Worm (Caenorhabditis elegans) whole organism, midembryonic: ENCODE data around the gene K07E8.6.
A peak's percentile ranks its signal among the peaks of the same experiment; 100 is the strongest.

Experiments
- T22C8.4 ChIP-seq: fragments of 200-800 bp; sonication (Bioruptor generic); IDR thresholded peaks from 2 replicates; pipeline ENCODE4 v1.3.6; 2022; ENCODE audit warnings: missing genetic modification characterization, missing compliant biosample characterization
- cog-1 ChIP-seq: sonication (generic microtip); optimal IDR thresholded peaks from 2 replicates; lab custom pipeline; 2016; ENCODE audit warnings: missing genetic modification characterization, missing compliant biosample characterization
- flt-1 ChIP-seq: fragments of 200-800 bp; sonication (Bioruptor generic); IDR thresholded peaks from 2 replicates; pipeline ENCODE4 v1.3.6; 2022; ENCODE audit warnings: missing genetic modification characterization, missing compliant biosample characterization
- klf-2 ChIP-seq: fragments of 200-800 bp; sonication (Bioruptor generic); conservative IDR thresholded peaks from 2 replicates; pipeline ENCODE4 v1.3.6; 2022; ENCODE audit warnings: missing genetic modification reagents, missing genetic modification characterization, missing compliant biosample characterization
- med-1 ChIP-seq: sonication (generic microtip); optimal IDR thresholded peaks from 2 replicates; lab custom pipeline; 2017; ENCODE audit warnings: missing genetic modification characterization, mild to moderate bottlenecking, missing compliant biosample characterization, antibody characterized with exemption, missing genetic modification reagents; ENCODE audit not compliant: insufficient read depth
- ref-1 ChIP-seq: fragments of 200-800 bp; sonication (Bioruptor generic); conservative IDR thresholded peaks from 2 replicates; pipeline ENCODE4 v1.3.6; 2022; ENCODE audit warnings: missing genetic modification reagents, missing genetic modification characterization, missing compliant biosample characterization
- tab-1 ChIP-seq: fragments of 200-800 bp; sonication (Bioruptor generic); IDR thresholded peaks from 2 replicates; pipeline ENCODE4 v1.3.6; 2022; ENCODE audit warnings: missing genetic modification characterization, missing compliant biosample characterization
- ztf-23 ChIP-seq: fragments of 200-800 bp; sonication (Bioruptor generic); IDR thresholded peaks from 2 replicates; pipeline ENCODE4 v1.3.6; 2022; ENCODE audit warnings: missing genetic modification reagents, missing genetic modification characterization, missing compliant biosample characterization
- ztf-29 ChIP-seq: fragments of 200-800 bp; sonication (Bioruptor generic); IDR thresholded peaks from 2 replicates; pipeline ENCODE4 v1.3.6; 2022; ENCODE audit warnings: missing genetic modification reagents, missing genetic modification characterization, missing compliant biosample characterization

The K07E8.6 gene

ce11 chrII:671025-671424, 31.7 kb upstream of the K07E8.6 start, which contains the start of gene sri-46:
Gene sri-46, minus strand, starts transcription at chrII:671125.
- TF ChIP-seq T22C8.4: no peak
- TF ChIP-seq ref-1: no peak
- no peak for TF ChIP-seq cog-1 (tag; lab: Kevin White, UChicago)
- no peak for TF ChIP-seq med-1 (GFP tag; lab: Kevin White, UChicago)
- TF ChIP-seq flt-1: no peak
- TF ChIP-seq klf-2 (GFP tag; lab: Robert Waterston, UW): no peak
- no peak for TF ChIP-seq ztf-29 (GFP tag; lab: Robert Waterston, UW)
- no peak for TF ChIP-seq tab-1
- TF ChIP-seq ztf-23 (GFP tag; lab: Robert Waterston, UW): no peak

ce11 chrII:667864-668263, 28.5 kb upstream of the K07E8.6 start:
- TF ChIP-seq T22C8.4: no peak
- no peak for TF ChIP-seq ztf-29 (GFP tag; lab: Robert Waterston, UW)
- TF ChIP-seq ref-1: no peak
- TF ChIP-seq flt-1: no peak
- no peak for TF ChIP-seq klf-2 (GFP tag; lab: Robert Waterston, UW)
- no peak for TF ChIP-seq med-1 (GFP tag; lab: Kevin White, UChicago)
- no peak for TF ChIP-seq ztf-23 (GFP tag; lab: Robert Waterston, UW)
- no peak for TF ChIP-seq tab-1
- TF ChIP-seq cog-1 (tag; lab: Kevin White, UChicago): no peak

ce11 chrII:661696-662095, 22.3 kb upstream of the K07E8.6 start, which contains the start of gene sri-45:
Gene sri-45, minus strand, starts transcription at chrII:661796.
- TF ChIP-seq flt-1 (no peak), ref-1 (no peak), tab-1 (no peak), ztf-29 (GFP tag; lab: Robert Waterston, UW) (no peak), ztf-23 (GFP tag; lab: Robert Waterston, UW) (no peak), med-1 (GFP tag; lab: Kevin White, UChicago) (no peak), T22C8.4 (no peak), cog-1 (tag; lab: Kevin White, UChicago) (no peak), klf-2 (GFP tag; lab: Robert Waterston, UW) (no peak)

ce11 chrII:658369-658768, 19.0 kb upstream of the K07E8.6 start, which contains the start of gene sdz-24:
Gene sdz-24, plus strand, starts transcription at chrII:658669.
- TF ChIP-seq klf-2 (GFP tag; lab: Robert Waterston, UW): no peak
- TF ChIP-seq tab-1: no peak
- TF ChIP-seq med-1 (GFP tag; lab: Kevin White, UChicago): no peak
- TF ChIP-seq ztf-23 (GFP tag; lab: Robert Waterston, UW): no peak
- no peak for TF ChIP-seq ref-1
- no peak for TF ChIP-seq flt-1
- TF ChIP-seq cog-1 (tag; lab: Kevin White, UChicago): no peak
- no peak for TF ChIP-seq T22C8.4
- TF ChIP-seq ztf-29 (GFP tag; lab: Robert Waterston, UW): no peak

- TF ChIP-seq ztf-29 (GFP tag; lab: Robert Waterston, UW): peak; percentile 29; the same call in 1 of the 2 replicates
- no peak for TF ChIP-seq T22C8.4
These were observed 12.0 kb upstream of the K07E8.6 start for ce11 chrII:651324-651723.

- TF ChIP-seq ztf-29 (GFP tag; lab: Robert Waterston, UW) (no peak), tab-1 (0 out of 2 replicates have a peak, but pooled peaks have one; percentile 16)
These were observed 11.1 kb upstream of the K07E8.6 start, which contains the start of the genes K07E8.7 and frpr-14 for ce11 chrII:650321-651005. Gene K07E8.7, minus strand, starts transcription at chrII:650367. Gene frpr-14, plus strand, starts transcription at chrII:650955.

ce11 chrII:643733-644132, 4.4 kb upstream of the K07E8.6 start:
- TF ChIP-seq klf-2 (GFP tag; lab: Robert Waterston, UW) (no peak), ztf-29 (GFP tag; lab: Robert Waterston, UW) (0 out of 2 replicates have a peak, but pooled peaks have one; percentile 20)

ce11 chrII:633984-634383, 5.4 kb downstream of the K07E8.6 start, which contains the start of gene T04B8.1:
Gene T04B8.1, plus strand, starts transcription at chrII:634284.
- TF ChIP-seq T22C8.4: no peak
- TF ChIP-seq cog-1 (tag; lab: Kevin White, UChicago): no peak
- no peak for TF ChIP-seq klf-2 (GFP tag; lab: Robert Waterston, UW)
- no peak for TF ChIP-seq ztf-29 (GFP tag; lab: Robert Waterston, UW)
- TF ChIP-seq flt-1: no peak
- no peak for TF ChIP-seq med-1 (GFP tag; lab: Kevin White, UChicago)
- TF ChIP-seq ztf-23 (GFP tag; lab: Robert Waterston, UW): no peak
- no peak for TF ChIP-seq ref-1
- TF ChIP-seq tab-1: no peak

- TF ChIP-seq flt-1: peak; percentile 55; the same call in 1 of the 2 replicates
These were observed 6.8 kb downstream of the K07E8.6 start for ce11 chrII:632545-632944.

ce11 chrII:629454-629853, 9.9 kb downstream of the K07E8.6 start:
- 0 out of 2 replicates have a peak, but pooled peaks have one; percentile 22 for TF ChIP-seq klf-2 (GFP tag; lab: Robert Waterston, UW)

- TF ChIP-seq ztf-29 (GFP tag; lab: Robert Waterston, UW) (no peak), klf-2 (GFP tag; lab: Robert Waterston, UW) (no peak), med-1 (GFP tag; lab: Kevin White, UChicago) (no peak), tab-1 (no peak), ztf-23 (GFP tag; lab: Robert Waterston, UW) (no peak), flt-1 (no peak), ref-1 (no peak), cog-1 (tag; lab: Kevin White, UChicago) (no peak), T22C8.4 (no peak)
These were observed 11.5 kb downstream of the K07E8.6 start for ce11 chrII:627913-628312.
